Fruit fly (Drosophila melanogaster) whole organism, embryonic: ENCODE measurements around the gene gpp.

Experiments
- C15 ChIP-seq: fragments of 200-800 bp; sonication (Bioruptor generic); IDR thresholded peaks from 3 replicates; pipeline ENCODE4 v1.3.6; 2022; ENCODE audit warnings: missing biosample characterization, missing genetic modification characterization
- CG10274 ChIP-seq: fragments of 200-800 bp; sonication (Bioruptor generic); optimal IDR thresholded peaks from 3 replicates; lab custom pipeline; 2017; ENCODE audit warnings: missing biosample characterization, mild to moderate bottlenecking, missing genetic modification characterization
- CG10366 ChIP-seq: fragments of 200-800 bp; sonication (Bioruptor generic); IDR thresholded peaks from 2 replicates; pipeline ENCODE4 v1.3.6; 2022; ENCODE audit warnings: missing biosample characterization, missing genetic modification characterization
- CG10565 ChIP-seq: fragments of 200-800 bp; sonication (Bioruptor generic); optimal IDR thresholded peaks from 3 replicates; lab custom pipeline; 2016; ENCODE audit warnings: missing biosample characterization, mild to moderate bottlenecking, missing genetic modification characterization
- CG11398 ChIP-seq: fragments of 200-800 bp; sonication (Bioruptor generic); optimal IDR thresholded peaks from 2 replicates; lab custom pipeline; 2016; ENCODE audit warnings: missing biosample characterization, missing genetic modification characterization
- CG15601 ChIP-seq: fragments of 200-800 bp; sonication (Bioruptor generic); optimal IDR thresholded peaks from 3 replicates; lab custom pipeline; 2019; ENCODE audit warnings: missing biosample characterization, mild to moderate bottlenecking, missing genetic modification characterization, moderate library complexity
- CG1602 ChIP-seq: fragments of 200-800 bp; sonication (Bioruptor generic); optimal IDR thresholded peaks from 3 replicates; lab custom pipeline; 2016; ENCODE audit warnings: missing biosample characterization, missing genetic modification characterization
- CG17359 ChIP-seq: fragments of 200-800 bp; sonication (Bioruptor generic); optimal IDR thresholded peaks from 3 replicates; lab custom pipeline; 2018; ENCODE audit warnings: missing biosample characterization, mild to moderate bottlenecking, missing genetic modification characterization, moderate library complexity
- CG18476 ChIP-seq: fragments of 200-800 bp; sonication (Bioruptor generic); optimal IDR thresholded peaks from 2 replicates; lab custom pipeline; 2016; ENCODE audit warnings: missing biosample characterization, mild to moderate bottlenecking, missing genetic modification characterization
- CG4360 ChIP-seq: fragments of 200-800 bp; sonication (Bioruptor generic); IDR thresholded peaks from 2 replicates; pipeline ENCODE4 v1.3.6; 2022; ENCODE audit warnings: missing biosample characterization, missing genetic modification characterization
- CG6765 ChIP-seq: fragments of 200-800 bp; sonication (Bioruptor generic); optimal IDR thresholded peaks from 3 replicates; lab custom pipeline; 2017; ENCODE audit warnings: missing biosample characterization, mild to moderate bottlenecking, missing genetic modification characterization
- CG6854 ChIP-seq: fragments of 200-800 bp; sonication (Bioruptor generic); optimal IDR thresholded peaks from 3 replicates; lab custom pipeline; 2017; ENCODE audit warnings: missing biosample characterization, mild to moderate bottlenecking, missing genetic modification characterization
- CG7786 ChIP-seq: fragments of 200-800 bp; sonication (Bioruptor generic); optimal IDR thresholded peaks from 2 replicates; lab custom pipeline; 2016; ENCODE audit warnings: missing biosample characterization, missing genetic modification characterization
- CG8478 ChIP-seq: fragments of >200 bp; optimal IDR thresholded peaks from 2 replicates; lab custom pipeline; 2018
- CG9437 ChIP-seq: fragments of 200-800 bp; sonication (Bioruptor generic); optimal IDR thresholded peaks from 2 replicates; lab custom pipeline; 2018; ENCODE audit warnings: missing biosample characterization, mild to moderate bottlenecking, missing genetic modification characterization
- CG9817 ChIP-seq: fragments of 200-800 bp; sonication (Bioruptor generic); optimal IDR thresholded peaks from 2 replicates; lab custom pipeline; 2018; ENCODE audit warnings: missing biosample characterization, mild to moderate bottlenecking, missing genetic modification characterization, moderate library complexity
- Eip74EF ChIP-seq, 2 experiments: fragments of 200-800 bp in 1 of 2; fragments of >200 bp in 1 of 2; sonication (Bioruptor generic) in 1 of 2; optimal IDR thresholded peaks; 2 replicates each; lab custom pipeline; 2017 to 2019; ENCODE audit warnings: missing biosample characterization in 2 of 2, missing genetic modification characterization in 2 of 2, mild to moderate bottlenecking in 1 of 2, moderate library complexity in 1 of 2
- Fer1 ChIP-seq: fragments of 200-800 bp; sonication (Bioruptor generic); optimal IDR thresholded peaks from 2 replicates; lab custom pipeline; 2017; ENCODE audit warnings: missing biosample characterization, mild to moderate bottlenecking, missing genetic modification characterization
- H15 ChIP-seq: fragments of 200-800 bp; sonication (Bioruptor generic); IDR thresholded peaks from 3 replicates; pipeline ENCODE4 v1.3.6; 2022; ENCODE audit warnings: missing biosample characterization, missing genetic modification characterization
- HLH4C ChIP-seq: fragments of 200-800 bp; sonication (Bioruptor generic); IDR thresholded peaks from 3 replicates; pipeline ENCODE4 v1.3.6; 2022; ENCODE audit warnings: missing biosample characterization, missing genetic modification characterization; ENCODE audit not compliant: partially characterized antibody
- Hey ChIP-seq: fragments of 200-800 bp; sonication (Bioruptor generic); optimal IDR thresholded peaks from 3 replicates; lab custom pipeline; 2018; ENCODE audit warnings: missing biosample characterization, mild to moderate bottlenecking, missing genetic modification characterization
- Hr39 ChIP-seq: fragments of >200 bp; optimal IDR thresholded peaks from 2 replicates; lab custom pipeline; 2017
- MESR4 ChIP-seq: fragments of 200-800 bp; sonication (Bioruptor generic); optimal IDR thresholded peaks from 2 replicates; lab custom pipeline; 2018; ENCODE audit warnings: missing biosample characterization, mild to moderate bottlenecking, missing genetic modification characterization, moderate library complexity
- NK7.1 ChIP-seq: fragments of 200-800 bp; sonication (Bioruptor generic); optimal IDR thresholded peaks from 3 replicates; lab custom pipeline; 2016; ENCODE audit warnings: missing biosample characterization, missing genetic modification characterization
- Six4 ChIP-seq: fragments of 200-800 bp; sonication (Bioruptor generic); optimal IDR thresholded peaks from 2 replicates; lab custom pipeline; 2016; ENCODE audit warnings: missing biosample characterization, missing genetic modification characterization
- Xbp1 ChIP-seq: fragments of 200-800 bp; sonication (Bioruptor generic); optimal IDR thresholded peaks from 3 replicates; lab custom pipeline; 2016; ENCODE audit warnings: missing biosample characterization, mild to moderate bottlenecking, missing genetic modification characterization
- Xrp1 ChIP-seq: fragments of 200-800 bp; sonication (Bioruptor generic); IDR thresholded peaks from 2 replicates; pipeline ENCODE4 v1.3.6; 2022; ENCODE audit warnings: missing biosample characterization, missing genetic modification characterization
- ase ChIP-seq: fragments of 200-800 bp; sonication (Bioruptor generic); IDR thresholded peaks from 3 replicates; pipeline ENCODE4 v1.3.6; 2022; ENCODE audit warnings: missing biosample characterization, missing genetic modification characterization
- az2 ChIP-seq: fragments of 200-800 bp; sonication (Bioruptor generic); optimal IDR thresholded peaks from 3 replicates; lab custom pipeline; 2016; ENCODE audit warnings: missing biosample characterization, missing genetic modification characterization
- br ChIP-seq: fragments of >200 bp; optimal IDR thresholded peaks from 2 replicates; lab custom pipeline; 2017
- ci ChIP-seq: fragments of 200-800 bp; sonication (Bioruptor generic); IDR thresholded peaks from 3 replicates; pipeline ENCODE4 v1.3.6; 2022; ENCODE audit warnings: missing biosample characterization, missing genetic modification characterization
- crc ChIP-seq: fragments of 200-800 bp; sonication (Bioruptor generic); optimal IDR thresholded peaks from 2 replicates; lab custom pipeline; 2016; ENCODE audit warnings: missing biosample characterization, missing genetic modification characterization
- da ChIP-seq: fragments of 200-800 bp; sonication (Bioruptor generic); optimal IDR thresholded peaks from 2 replicates; lab custom pipeline; 2016; ENCODE audit warnings: missing biosample characterization, missing genetic modification characterization
- emc ChIP-seq: fragments of 200-800 bp; sonication (Bioruptor generic); optimal IDR thresholded peaks from 2 replicates; lab custom pipeline; 2016; ENCODE audit warnings: missing biosample characterization, missing genetic modification characterization
- gcm2 ChIP-seq: fragments of 200-800 bp; sonication (Bioruptor generic); optimal IDR thresholded peaks from 2 replicates; lab custom pipeline; 2016; ENCODE audit warnings: missing biosample characterization, missing genetic modification characterization
- gem ChIP-seq: fragments of 200-800 bp; sonication (Bioruptor generic); optimal IDR thresholded peaks from 2 replicates; lab custom pipeline; 2019; ENCODE audit warnings: missing biosample characterization, mild to moderate bottlenecking, missing genetic modification characterization, moderate library complexity
- grau ChIP-seq: fragments of 200-800 bp; optimal IDR thresholded peaks from 3 replicates; lab custom pipeline; 2019; ENCODE audit warnings: missing biosample characterization, mild to moderate bottlenecking, missing genetic modification characterization, moderate library complexity
- her ChIP-seq: fragments of 200-800 bp; sonication (Bioruptor generic); optimal IDR thresholded peaks from 2 replicates; lab custom pipeline; 2016; ENCODE audit warnings: missing biosample characterization, missing genetic modification characterization
- ind ChIP-seq: fragments of 200-800 bp; sonication (Bioruptor generic); optimal IDR thresholded peaks from 3 replicates; lab custom pipeline; 2016; ENCODE audit warnings: missing biosample characterization, missing genetic modification characterization
- lmd ChIP-seq: fragments of 200-800 bp; sonication (Bioruptor generic); IDR thresholded peaks from 2 replicates; pipeline ENCODE4 v1.3.6; 2022; ENCODE audit warnings: missing biosample characterization, missing genetic modification characterization
- lola ChIP-seq, 3 experiments: fragments of >200 bp in 2 of 3; fragments of 200-800 bp in 1 of 3; sonication (Bioruptor generic) in 1 of 3; optimal IDR thresholded peaks; 2 replicates each; lab custom pipeline; 2017 to 2019; ENCODE audit warnings: missing biosample characterization in 3 of 3, missing genetic modification characterization in 3 of 3, mild to moderate bottlenecking in 1 of 3, moderate library complexity in 1 of 3
- luna ChIP-seq: fragments of 200-800 bp; sonication (Bioruptor generic); optimal IDR thresholded peaks from 2 replicates; lab custom pipeline; 2016; ENCODE audit warnings: missing biosample characterization, missing genetic modification characterization
- maf-S ChIP-seq: fragments of 200-800 bp; sonication (Bioruptor generic); optimal IDR thresholded peaks from 2 replicates; lab custom pipeline; 2016; ENCODE audit warnings: missing biosample characterization, missing genetic modification characterization
- mld ChIP-seq: fragments of 200-800 bp; sonication (Bioruptor generic); IDR thresholded peaks from 3 replicates; pipeline ENCODE4 v1.3.6; 2022; ENCODE audit warnings: missing biosample characterization, missing genetic modification characterization; ENCODE audit not compliant: partially characterized antibody
- nau ChIP-seq: fragments of 200-800 bp; sonication (Bioruptor generic); optimal IDR thresholded peaks from 3 replicates; lab custom pipeline; 2017; ENCODE audit warnings: missing biosample characterization, mild to moderate bottlenecking, missing genetic modification characterization, missing genetic modification reagents
- oc ChIP-seq: fragments of 200-800 bp; sonication (Bioruptor generic); optimal IDR thresholded peaks from 2 replicates; lab custom pipeline; 2018; ENCODE audit warnings: missing biosample characterization, mild to moderate bottlenecking, missing genetic modification characterization, moderate library complexity
- org-1 ChIP-seq: fragments of 200-800 bp; sonication (Bioruptor generic); optimal IDR thresholded peaks from 2 replicates; lab custom pipeline; 2017; ENCODE audit warnings: missing biosample characterization, missing genetic modification characterization
- pfk ChIP-seq: fragments of 200-800 bp; sonication (Bioruptor generic); optimal IDR thresholded peaks from 2 replicates; lab custom pipeline; 2018; ENCODE audit warnings: missing biosample characterization, mild to moderate bottlenecking, missing genetic modification characterization, moderate library complexity
- pum ChIP-seq: fragments of 200-800 bp; sonication (Bioruptor generic); optimal IDR thresholded peaks from 2 replicates; lab custom pipeline; 2016; ENCODE audit warnings: missing biosample characterization, missing genetic modification characterization
- slp2 ChIP-seq: fragments of 200-800 bp; sonication (Bioruptor generic); optimal IDR thresholded peaks from 2 replicates; lab custom pipeline; 2016; ENCODE audit warnings: missing biosample characterization, missing genetic modification characterization
- sob ChIP-seq: fragments of 200-800 bp; sonication (Bioruptor generic); IDR thresholded peaks from 2 replicates; pipeline ENCODE4 v1.3.6; 2022; ENCODE audit warnings: missing biosample characterization, missing genetic modification characterization
- twi ChIP-seq: fragments of 200-800 bp; optimal IDR thresholded peaks from 2 replicates; lab custom pipeline; 2019; ENCODE audit warnings: missing biosample characterization, mild to moderate bottlenecking, missing genetic modification characterization, moderate library complexity

Gene gpp

DNA sequence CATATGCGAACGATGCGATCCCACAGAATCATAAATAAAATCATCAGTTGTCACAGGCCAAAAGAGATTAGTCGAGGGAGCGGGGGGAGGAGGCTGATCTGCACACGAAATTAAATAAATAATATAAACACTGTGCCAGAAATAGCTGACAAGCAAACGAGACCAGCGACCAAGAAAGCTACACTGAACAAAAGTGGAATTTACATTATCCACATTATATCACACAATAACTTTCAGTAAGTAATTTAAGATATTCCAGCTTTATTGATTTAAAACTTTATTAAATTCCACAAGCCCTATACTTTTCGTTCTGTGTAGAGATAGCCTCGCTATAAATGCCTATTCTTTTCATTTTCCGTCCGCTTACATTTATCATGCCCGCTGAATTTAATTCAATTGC, 2.5 kb upstream of the gpp start (continued):
- TF ChIP-seq Xbp1 (GFP tag; lab: Kevin White, UChicago) (peak; percentile 84), CG6765 (GFP tag; lab: Kevin White, UChicago) (peak; percentile 63), az2 (peak; percentile 81), Xrp1 (GFP tag; lab: Robert Waterston, UW) (peak; percentile 91), br (lab: Kevin White, UChicago) (no peak), CG1602 (GFP tag; lab: Kevin White, UChicago) (peak; percentile 72), CG7786 (GFP tag; lab: Kevin White, UChicago) (peak; percentile 61), ind (GFP tag; lab: Kevin White, UChicago) (peak; percentile 76), CG4360 (no peak), C15 (peak; percentile 82; the same call in 2 of the 3 replicates), NK7.1 (GFP tag; lab: Kevin White, UChicago) (peak; percentile 51), HLH4C (GFP tag; lab: Robert Waterston, UW) (no peak), Hr39 (no peak), Six4 (GFP tag; lab: Kevin White, UChicago) (peak; percentile 54), da (GFP tag; lab: Kevin White, UChicago) (no peak), twi (tag; lab: Kevin White, UChicago) (peak; percentile 6), CG18476 (GFP tag; lab: Kevin White, UChicago) (peak; percentile 70), lola (GFP tag; optimal IDR thresholded peaks at IDR 0.05; lab: Kevin White, UChicago) (peak in 1 of 3 experiments; percentile 60), oc (tag; lab: Kevin White, UChicago) (peak; percentile 84), lmd (GFP tag; lab: Robert Waterston, UW) (peak; percentile 88), CG10366 (GFP tag; lab: Robert Waterston, UW) (peak; percentile 88), ase (peak; percentile 82), CG9437 (GFP tag; lab: Kevin White, UChicago) (peak; percentile 53), pfk (GFP tag; lab: Kevin White, UChicago) (no peak), org-1 (GFP tag; lab: Kevin White, UChicago) (peak; percentile 72), pum (GFP tag; lab: Kevin White, UChicago) (peak; percentile 66), gcm2 (GFP tag; lab: Kevin White, UChicago) (peak; percentile 52), Hey (no peak), maf-S (peak; percentile 68), CG9817 (peak; percentile 74), CG8478 (no peak), CG6854 (GFP tag; lab: Kevin White, UChicago) (peak; percentile 36), gem (tag; lab: Kevin White, UChicago) (peak; percentile 89), emc (peak; percentile 49), H15 (no peak; the same call in 1 of the 3 replicates), Fer1 (GFP tag; lab: Kevin White, UChicago) (peak; percentile 73), mld (no peak), CG17359 (tag; lab: Kevin White, UChicago) (peak; percentile 87), sob (GFP tag; lab: Robert Waterston, UW) (peak; percentile 88), crc (GFP tag; lab: Kevin White, UChicago) (peak; percentile 58), nau (GFP tag; lab: Kevin White, UChicago) (peak; percentile 56), CG10565 (GFP tag; lab: Kevin White, UChicago) (no peak), slp2 (GFP tag; lab: Kevin White, UChicago) (peak; percentile 75), MESR4 (no peak), CG10274 (GFP tag; lab: Kevin White, UChicago) (no peak), grau (peak; percentile 80), her (peak; percentile 56), CG11398 (GFP tag; lab: Kevin White, UChicago) (peak; percentile 23), CG15601 (tag; lab: Kevin White, UChicago) (peak; percentile 63), luna (GFP tag; lab: Kevin White, UChicago) (no peak), ci (GFP tag; lab: Robert Waterston, UW) (peak; percentile 93), Eip74EF (GFP tag; optimal IDR thresholded peaks at IDR 0.05; lab: Kevin White, UChicago) (peak in 1 of 2 experiments; percentile 46)
